Fruit fly (Drosophila melanogaster) whole organism, embryonic: Measurements from ENCODE around the gene CG31195.

Experiments used
- Ada2b ChIP-seq: fragments of 200-800 bp; sonication (Bioruptor generic); IDR thresholded peaks from 2 replicates; pipeline ENCODE4 v1.3.6; 2022; ENCODE audit warnings: missing biosample characterization, missing genetic modification characterization
- Asciz ChIP-seq: fragments of 200-800 bp; sonication (Bioruptor generic); optimal IDR thresholded peaks from 2 replicates; lab custom pipeline; 2017; ENCODE audit warnings: missing biosample characterization, mild to moderate bottlenecking, missing genetic modification characterization, missing genetic modification reagents
- Bgb ChIP-seq: fragments of 200-800 bp; sonication (Bioruptor generic); IDR thresholded peaks from 2 replicates; pipeline ENCODE4 v1.3.6; 2022; ENCODE audit warnings: missing biosample characterization, missing genetic modification characterization; ENCODE audit not compliant: partially characterized antibody
- CG12104 ChIP-seq: fragments of 200-800 bp; sonication (Bioruptor generic); optimal IDR thresholded peaks from 3 replicates; lab custom pipeline; 2016; ENCODE audit warnings: missing biosample characterization, missing genetic modification characterization
- CG14014 ChIP-seq: fragments of 200-800 bp; sonication (Bioruptor generic); IDR thresholded peaks from 2 replicates; pipeline ENCODE4 v1.3.6; 2022; ENCODE audit warnings: missing biosample characterization, missing genetic modification characterization
- CG14050 ChIP-seq: fragments of 200-800 bp; sonication (Bioruptor generic); IDR thresholded peaks from 3 replicates; pipeline ENCODE4 v1.3.6; 2022; ENCODE audit warnings: missing biosample characterization, missing genetic modification characterization
- CG14667 ChIP-seq: fragments of 200-800 bp; sonication (Bioruptor generic); IDR thresholded peaks from 2 replicates; pipeline ENCODE4 v1.3.6; 2022; ENCODE audit warnings: missing biosample characterization, missing genetic modification characterization
- CG15011 ChIP-seq: fragments of 200-800 bp; sonication (Bioruptor generic); optimal IDR thresholded peaks from 3 replicates; lab custom pipeline; 2018; ENCODE audit warnings: missing biosample characterization, mild to moderate bottlenecking, missing genetic modification characterization
- CG15073 ChIP-seq: fragments of 200-800 bp; sonication (Bioruptor generic); optimal IDR thresholded peaks from 2 replicates; lab custom pipeline; 2016; ENCODE audit warnings: missing biosample characterization, missing genetic modification characterization
- CG15479 ChIP-seq: fragments of 200-800 bp; sonication (Bioruptor generic); optimal IDR thresholded peaks from 3 replicates; lab custom pipeline; 2019; ENCODE audit warnings: missing biosample characterization, mild to moderate bottlenecking, missing genetic modification characterization, moderate library complexity
- CG17361 ChIP-seq: fragments of 200-800 bp; sonication (Bioruptor generic); IDR thresholded peaks from 3 replicates; pipeline ENCODE4 v1.3.6; 2022; ENCODE audit warnings: missing biosample characterization, missing genetic modification characterization
- CG2116 ChIP-seq: fragments of 200-800 bp; sonication (Bioruptor generic); optimal IDR thresholded peaks from 3 replicates; lab custom pipeline; 2018; ENCODE audit warnings: missing biosample characterization, mild to moderate bottlenecking, missing genetic modification characterization
- CG2889 ChIP-seq: fragments of 200-800 bp; sonication (Bioruptor generic); IDR thresholded peaks from 3 replicates; pipeline ENCODE4 v1.3.6; 2022; ENCODE audit warnings: missing biosample characterization, missing genetic modification characterization
- CG31365 ChIP-seq: fragments of 200-800 bp; sonication (Bioruptor generic); optimal IDR thresholded peaks from 2 replicates; lab custom pipeline; 2018; ENCODE audit warnings: missing biosample characterization, mild to moderate bottlenecking, missing genetic modification characterization
- CG6683 ChIP-seq: fragments of 200-800 bp; sonication (Bioruptor generic); optimal IDR thresholded peaks from 2 replicates; lab custom pipeline; 2017; ENCODE audit warnings: missing biosample characterization, mild to moderate bottlenecking, missing genetic modification characterization, missing genetic modification reagents
- CTCF ChIP-seq: fragments of 200-800 bp; sonication (Bioruptor generic); optimal IDR thresholded peaks from 2 replicates; lab custom pipeline; 2017; ENCODE audit warnings: missing biosample characterization, mild to moderate bottlenecking, missing genetic modification characterization, moderate library complexity
- Doc3 ChIP-seq: fragments of 200-800 bp; sonication (Bioruptor generic); IDR thresholded peaks from 3 replicates; pipeline ENCODE4 v1.3.6; 2022; ENCODE audit warnings: missing biosample characterization, missing genetic modification characterization; ENCODE audit not compliant: partially characterized antibody
- Drgx ChIP-seq: fragments of 200-800 bp; sonication (Bioruptor generic); IDR thresholded peaks from 2 replicates; pipeline ENCODE4 v1.3.6; 2022; ENCODE audit warnings: missing biosample characterization, missing genetic modification characterization
- Ets65A ChIP-seq: fragments of 200-800 bp; sonication (Bioruptor generic); peaks from one replicate; lab custom pipeline; 2016; ENCODE audit warnings: missing biosample characterization, missing genetic modification characterization
- Fer3 ChIP-seq: fragments of 200-800 bp; sonication (Bioruptor generic); optimal IDR thresholded peaks from 2 replicates; lab custom pipeline; 2018; ENCODE audit warnings: missing biosample characterization, mild to moderate bottlenecking, missing genetic modification characterization, moderate library complexity
- GATAe ChIP-seq: fragments of 200-800 bp; sonication (Bioruptor generic); conservative IDR thresholded peaks from 2 replicates; pipeline ENCODE4 v1.3.6; 2022; ENCODE audit warnings: missing biosample characterization, missing genetic modification characterization
- HLH54F ChIP-seq: fragments of 200-800 bp; sonication (Bioruptor generic); optimal IDR thresholded peaks from 3 replicates; lab custom pipeline; 2016; ENCODE audit warnings: missing biosample characterization, missing genetic modification characterization
- Hey ChIP-seq: fragments of 200-800 bp; sonication (Bioruptor generic); optimal IDR thresholded peaks from 3 replicates; lab custom pipeline; 2018; ENCODE audit warnings: missing biosample characterization, mild to moderate bottlenecking, missing genetic modification characterization
- Hr39 ChIP-seq: fragments of >200 bp; optimal IDR thresholded peaks from 2 replicates; lab custom pipeline; 2017
- Trl ChIP-seq, 3 experiments: fragments of >200 bp in 2 of 3; fragments of 200-800 bp in 1 of 3; sonication (Bioruptor generic) in 1 of 3; optimal IDR thresholded peaks; 2 replicates in 1 of 3; 3 replicates in 2 of 3; lab custom pipeline; 2016 to 2017; ENCODE audit warnings: missing biosample characterization in 1 of 3, missing genetic modification characterization in 1 of 3
- Xrp1 ChIP-seq: fragments of 200-800 bp; sonication (Bioruptor generic); IDR thresholded peaks from 2 replicates; pipeline ENCODE4 v1.3.6; 2022; ENCODE audit warnings: missing biosample characterization, missing genetic modification characterization
- ara ChIP-seq: fragments of 200-800 bp; sonication (Bioruptor generic); IDR thresholded peaks from 2 replicates; pipeline ENCODE4 v1.3.6; 2022; ENCODE audit warnings: missing biosample characterization, missing genetic modification characterization
- chm ChIP-seq: fragments of 200-800 bp; sonication (Bioruptor generic); IDR thresholded peaks from 2 replicates; pipeline ENCODE4 v1.3.6; 2022; ENCODE audit warnings: missing biosample characterization, missing genetic modification characterization
- hbn ChIP-seq: fragments of 200-800 bp; sonication (Bioruptor generic); IDR thresholded peaks from 2 replicates; pipeline ENCODE4 v1.3.6; 2022; ENCODE audit warnings: missing biosample characterization, missing genetic modification characterization; ENCODE audit not compliant: partially characterized antibody
- lola ChIP-seq, 3 experiments: fragments of >200 bp in 2 of 3; fragments of 200-800 bp in 1 of 3; sonication (Bioruptor generic) in 1 of 3; optimal IDR thresholded peaks; 2 replicates each; lab custom pipeline; 2017 to 2019; ENCODE audit warnings: missing biosample characterization in 3 of 3, missing genetic modification characterization in 3 of 3, mild to moderate bottlenecking in 1 of 3, moderate library complexity in 1 of 3
- maf-S ChIP-seq: fragments of 200-800 bp; sonication (Bioruptor generic); optimal IDR thresholded peaks from 2 replicates; lab custom pipeline; 2016; ENCODE audit warnings: missing biosample characterization, missing genetic modification characterization
- otp ChIP-seq: fragments of 200-800 bp; sonication (Bioruptor generic); IDR thresholded peaks from 3 replicates; pipeline ENCODE4, ENCODE4 v1.3.6; 2022; ENCODE audit warnings: missing biosample characterization, missing genetic modification characterization
- tgo ChIP-seq: fragments of 200-800 bp; sonication (Bioruptor generic); IDR thresholded peaks from 3 replicates; pipeline ENCODE4 v1.3.6; 2022; ENCODE audit warnings: missing biosample characterization, missing genetic modification characterization
- tio ChIP-seq: fragments of 200-800 bp; sonication (Bioruptor generic); optimal IDR thresholded peaks from 2 replicates; lab custom pipeline; 2017; ENCODE audit warnings: missing biosample characterization, missing genetic modification characterization, inconsistent platforms
- zen2 ChIP-seq: fragments of 200-800 bp; sonication (Bioruptor generic); IDR thresholded peaks from 3 replicates; pipeline ENCODE4 v1.3.6; 2022; ENCODE audit warnings: missing biosample characterization, missing genetic modification characterization; ENCODE audit not compliant: partially characterized antibody

CG31195 gene

dm6 chr3R:20762175-20762795 is at the start of gene CG31195 (continued):
- TF ChIP-seq tio (GFP tag; lab: Kevin White, UChicago) (no peak), maf-S (GFP tag; lab: Kevin White, UChicago) (no peak), lola (GFP tag; optimal IDR thresholded peaks at IDR 0.05; lab: Kevin White, UChicago) (peak in 1 of 3 experiments; percentile 30), CG31365 (tag; lab: Kevin White, UChicago) (peak; percentile 64), CG14050 (no peak), Ada2b (GFP tag; lab: Robert Waterston, UW) (no peak), CG2116 (GFP tag; lab: Kevin White, UChicago) (peak; percentile 83), Asciz (GFP tag; lab: Kevin White, UChicago) (no peak), zen2 (GFP tag; lab: Robert Waterston, UW) (peak; percentile 76), Bgb (GFP tag; lab: Robert Waterston, UW) (peak; percentile 67), CG2889 (no peak), CG12104 (no peak), Drgx (no peak), Xrp1 (GFP tag; lab: Robert Waterston, UW) (no peak), CG17361 (GFP tag; lab: Robert Waterston, UW) (peak; percentile 17; the same call in 1 of the 3 replicates), hbn (GFP tag; lab: Robert Waterston, UW) (peak; percentile 78), CG15011 (GFP tag; lab: Kevin White, UChicago) (no peak), Fer3 (no peak)
- TF ChIP-seq, all 482 proteins: peak for 78

- no peak for TF ChIP-seq GATAe (GFP tag; lab: Robert Waterston, UW)
- TF ChIP-seq Hr39 (lab: Kevin White, UChicago) = peak; percentile 88
- TF ChIP-seq Hey (tag; lab: Kevin White, UChicago) = peak; percentile 5
These were observed 40.1 kb upstream of the CG31195 start for dm6 chr3R:20802253-20802652.

- TF ChIP-seq Ets65A (GFP tag; lab: Kevin White, UChicago) (peak; percentile 60), CG14667 (no peak), CG15073 (GFP tag; lab: Kevin White, UChicago) (no peak), CG14014 (GFP tag; lab: Robert Waterston, UW) (no peak), CG17361 (GFP tag; lab: Robert Waterston, UW) (no peak), otp (GFP tag; lab: Robert Waterston, UW) (no peak), tgo (GFP tag; lab: Robert Waterston, UW) (no peak)
- TF ChIP-seq, all 482 proteins: peak for 1
These were observed 34.8 kb upstream of the CG31195 start for dm6 chr3R:20796949-20797348.

dm6 chr3R:20791212-20791789 is 29.1 kb upstream of the CG31195 start:
- TF ChIP-seq HLH54F (GFP tag; lab: Kevin White, UChicago) (no peak), Doc3 (GFP tag; lab: Robert Waterston, UW) (0 out of 3 replicates have a peak, but pooled peaks have one; percentile 22), CG6683 (no peak), CG15479 (GFP tag; lab: Kevin White, UChicago) (peak; percentile 73), CTCF (GFP tag; lab: Kevin White, UChicago) (no peak), chm (no peak), ara (peak; percentile 29; the same call in 1 of the 2 replicates), Trl (optimal IDR thresholded peaks at IDR 0.05; lab: Kevin White, UChicago) (peak in 1 of 2 experiments; percentile 23), Trl (GFP tag; optimal IDR thresholded peaks at IDR 0.05; lab: Kevin White, UChicago) (no peak), lola (GFP tag; optimal IDR thresholded peaks at IDR 0.05; lab: Kevin White, UChicago) (no peak)
